Worm (Caenorhabditis elegans): ENCODE measurements around the gene C33H5.1.

The C33H5.1 gene

DNA sequence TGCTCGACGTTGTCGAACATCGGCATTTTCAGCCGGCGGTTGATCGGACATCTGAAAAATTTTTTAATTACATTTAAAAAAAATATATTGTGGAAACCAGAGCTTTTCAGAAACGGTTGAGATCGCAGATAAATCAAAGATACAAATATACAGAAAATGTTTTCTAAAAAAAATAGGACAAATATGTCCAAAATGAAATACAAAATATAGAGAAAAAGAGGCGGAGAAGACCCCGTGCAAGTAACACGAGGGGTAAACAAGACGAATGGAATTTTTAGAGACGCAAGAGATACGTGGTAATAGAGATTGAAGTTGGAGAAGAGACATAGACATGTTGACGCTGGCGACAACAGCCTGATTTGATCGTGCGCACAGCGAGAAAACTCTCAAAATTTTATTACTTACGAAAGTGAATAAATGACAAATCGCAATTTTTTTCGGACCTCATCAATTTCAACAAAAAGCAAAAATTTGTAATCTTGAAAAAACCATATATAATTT is 7.0 kb downstream of the C33H5.1 start, which contains the start of gene cdgs-1:
Gene cdgs-1, minus strand, starts transcription at position 51 of the 501 bp plus-strand sequence.
- TF ChIP-seq R02D3.7 (tag; optimal IDR thresholded peaks at IDR 0.05) (no peak), jun-1 (tag; optimal IDR thresholded peaks at IDR 0.05) (no peak), ceh-16 (tag; optimal IDR thresholded peaks at IDR 0.05) (no peak), egl-5 (tag; optimal IDR thresholded peaks at IDR 0.05) (peak; percentile 58), pqm-1 (tag; optimal IDR thresholded peaks at IDR 0.05) (peak; percentile 1), daf-12 (tag; optimal IDR thresholded peaks at IDR 0.05) (no peak), egl-27 (tag; optimal IDR thresholded peaks at IDR 0.05) (no peak), fkh-10 (GFP tag; optimal IDR thresholded peaks at IDR 0.05) (peak; percentile 72), nhr-28 (tag; optimal IDR thresholded peaks at IDR 0.05) (no peak), nhr-23 (tag; optimal IDR thresholded peaks at IDR 0.05) (no peak), hmg-11 (tag; optimal IDR thresholded peaks at IDR 0.05) (no peak), nhr-77 (tag; optimal IDR thresholded peaks at IDR 0.05) (no peak), pha-4 (tag; optimal IDR thresholded peaks at IDR 0.05) (peak; percentile 84), ztf-11 (tag; optimal IDR thresholded peaks at IDR 0.05) (no peak), nhr-43 (tag; optimal IDR thresholded peaks at IDR 0.05; ENCODE audit: poor library complexity, severe bottlenecking) (no peak), nhr-237 (tag; optimal IDR thresholded peaks at IDR 0.05) (no peak), nhr-76 (tag; optimal IDR thresholded peaks at IDR 0.05) (no peak), lin-15B (tag; optimal IDR thresholded peaks at IDR 0.05) (no peak), ztf-4 (tag; optimal IDR thresholded peaks at IDR 0.05) (no peak), nhr-11 (tag; optimal IDR thresholded peaks at IDR 0.05) (no peak), sea-2 (GFP tag; optimal IDR thresholded peaks at IDR 0.05) (no peak), nhr-12 (tag; optimal IDR thresholded peaks at IDR 0.05) (no peak), zag-1 (tag; optimal IDR thresholded peaks at IDR 0.05) (no peak), mml-1 (tag; optimal IDR thresholded peaks at IDR 0.05) (no peak), ceh-28 (tag; optimal IDR thresholded peaks at IDR 0.05) (no peak), aly-2 (tag; optimal IDR thresholded peaks at IDR 0.05) (no peak), ZK546.5 (tag; optimal IDR thresholded peaks at IDR 0.05) (no peak), ceh-82 (tag; optimal IDR thresholded peaks at IDR 0.05) (no peak), ceh-9 (tag; optimal IDR thresholded peaks at IDR 0.05) (no peak), fos-1 (tag; optimal IDR thresholded peaks at IDR 0.05) (no peak), skn-1 (tag; optimal IDR thresholded peaks at IDR 0.05) (no peak), ama-1 (optimal IDR thresholded peaks at IDR 0.05) (no peak), nfya-1 (tag; optimal IDR thresholded peaks at IDR 0.05; ENCODE audit: insufficient read depth) (peak; percentile 69), elt-2 (tag; optimal IDR thresholded peaks at IDR 0.05) (peak; percentile 27), nhr-67 (tag; optimal IDR thresholded peaks at IDR 0.05) (no peak), lsy-12 (tag; optimal IDR thresholded peaks at IDR 0.05) (no peak), snpc-4 (tag; optimal IDR thresholded peaks at IDR 0.05) (peak; percentile 49), unc-62 (GFP tag; optimal IDR thresholded peaks at IDR 0.05) (no peak), mdl-1 (tag; optimal IDR thresholded peaks at IDR 0.05) (peak; percentile 26), eor-1 (tag; optimal IDR thresholded peaks at IDR 0.05) (no peak), lin-39 (tag; optimal IDR thresholded peaks at IDR 0.05) (no peak), tbx-2 (tag; optimal IDR thresholded peaks at IDR 0.05) (no peak), unc-39 (tag; optimal IDR thresholded peaks at IDR 0.05) (no peak), elt-1 (tag; optimal IDR thresholded peaks at IDR 0.05) (no peak), fkh-2 (tag; optimal IDR thresholded peaks at IDR 0.05) (peak; percentile 55), elt-3 (tag; optimal IDR thresholded peaks at IDR 0.05) (no peak), nhr-25 (tag; optimal IDR thresholded peaks at IDR 0.05) (no peak)

All from whole organism, L3 larva.